Worm (Caenorhabditis elegans) whole organism, L1 larva: ENCODE measurements around the gene srh-147.
A peak's percentile ranks its signal among the peaks of the same experiment; 100 is the strongest.
"Not testable (repeated sequence)": the region's sequence is repeated elsewhere in the genome, so short reads cannot be mapped to it uniquely, and the experiment has no call there.

ENCODE experiments used
- F16B12.6 ChIP-seq: fragments of 150-350 bp; optimal IDR thresholded peaks from 2 replicates; lab custom pipeline; 2014; ENCODE audit warnings: missing biosample characterization, missing genetic modification characterization
- aha-1 ChIP-seq: fragments of 150-350 bp; optimal IDR thresholded peaks from 2 replicates; lab custom pipeline; 2014; ENCODE audit warnings: missing biosample characterization, missing genetic modification characterization
- aly-2 ChIP-seq: fragments of 150-350 bp; optimal IDR thresholded peaks from 2 replicates; lab custom pipeline; 2014; ENCODE audit warnings: missing biosample characterization, missing genetic modification characterization
- blmp-1 ChIP-seq: fragments of 150-350 bp; optimal IDR thresholded peaks from 2 replicates; lab custom pipeline; 2014; ENCODE audit warnings: missing biosample characterization, missing genetic modification characterization
- ceh-63 ChIP-seq: fragments of 200-800 bp; sonication (Bioruptor generic); optimal IDR thresholded peaks from 2 replicates; lab custom pipeline; 2018; ENCODE audit warnings: mild to moderate bottlenecking, missing genetic modification characterization, missing compliant biosample characterization
- ceh-88 ChIP-seq: fragments of 200-800 bp; sonication (Bioruptor generic); IDR thresholded peaks from 2 replicates; pipeline ENCODE4 v1.3.6; 2022; ENCODE audit warnings: missing genetic modification characterization, missing compliant biosample characterization
- efl-1 ChIP-seq, 4 experiments: fragments of 150-350 bp; optimal IDR thresholded peaks in 3 of 4; peaks in 1 of 4; 1 replicate in 1 of 4; 2 replicates in 3 of 4; lab custom pipeline; 2014; ENCODE audit warnings: missing biosample characterization in 2 of 4, missing genetic modification characterization in 2 of 4, missing genetic modification reagents in 2 of 4
- efl-3 ChIP-seq: fragments of 200-800 bp; sonication (Bioruptor generic); optimal IDR thresholded peaks from 2 replicates; lab custom pipeline; 2018; ENCODE audit warnings: mild to moderate bottlenecking, missing genetic modification characterization, missing compliant biosample characterization
- egl-13 ChIP-seq: sonication (generic microtip); optimal IDR thresholded peaks from 2 replicates; lab custom pipeline; 2016; ENCODE audit warnings: missing genotype, missing genetic modification reagents, missing genetic modification characterization, missing compliant biosample characterization
- egl-27 ChIP-seq, 2 experiments: fragments of 150-350 bp in 1 of 2; sonication (generic microtip); optimal IDR thresholded peaks; 3 replicates each; lab custom pipeline; 2017 to 2018; ENCODE audit warnings: missing biosample characterization in 2 of 2, missing genetic modification characterization in 2 of 2, missing genetic modification reagents in 2 of 2
- elt-3 ChIP-seq, 6 experiments: fragments of 150-350 bp in 1 of 6; sonication (generic microtip); optimal IDR thresholded peaks; 2 replicates each; lab custom pipeline; 2017 to 2018; ENCODE audit warnings: missing biosample characterization in 6 of 6, missing genetic modification characterization in 6 of 6, inconsistent platforms in 1 of 6
- fkh-4 ChIP-seq: sonication (generic microtip); optimal IDR thresholded peaks from 2 replicates; lab custom pipeline; 2016; ENCODE audit warnings: missing compliant biosample characterization, missing genetic modification characterization, borderline replicate concordance
- fkh-8 ChIP-seq: sonication (generic microtip); optimal IDR thresholded peaks from 2 replicates; lab custom pipeline; 2016; ENCODE audit warnings: mild to moderate bottlenecking, missing genetic modification characterization, missing compliant biosample characterization
- irx-1 ChIP-seq: sonication (generic microtip); optimal IDR thresholded peaks from 2 replicates; lab custom pipeline; 2016; ENCODE audit warnings: missing genetic modification characterization, missing compliant biosample characterization
- isw-1 ChIP-seq: fragments of 200-800 bp; sonication (Bioruptor generic); IDR thresholded peaks from 2 replicates; pipeline ENCODE4 v1.3.6; 2022; ENCODE audit warnings: missing genetic modification characterization, missing compliant biosample characterization
- lin-13 ChIP-seq: fragments of 150-350 bp; optimal IDR thresholded peaks from 2 replicates; lab custom pipeline; 2014; ENCODE audit warnings: missing biosample characterization, missing genetic modification reagents, missing genetic modification characterization
- lin-35 ChIP-seq, 2 experiments: fragments of 150-350 bp; optimal IDR thresholded peaks; 2 replicates each; lab custom pipeline; 2014; ENCODE audit warnings: missing biosample characterization in 2 of 2, missing genetic modification characterization in 2 of 2, missing genetic modification reagents in 2 of 2
- lir-3 ChIP-seq: sonication (generic microtip); optimal IDR thresholded peaks from 2 replicates; lab custom pipeline; 2016; ENCODE audit warnings: mild to moderate bottlenecking, missing genetic modification characterization, moderate library complexity, missing compliant biosample characterization; ENCODE audit not compliant: poor library complexity
- lsy-2 ChIP-seq, 2 experiments: fragments of 150-350 bp; optimal IDR thresholded peaks; 2 replicates each; lab custom pipeline; 2014; ENCODE audit warnings: missing biosample characterization in 2 of 2, missing genetic modification characterization in 2 of 2
- mab-9 ChIP-seq: fragments of 200-800 bp; sonication (Bioruptor generic); IDR thresholded peaks from 2 replicates; pipeline ENCODE4 v1.3.6; 2022; ENCODE audit warnings: missing genetic modification reagents, missing genetic modification characterization, missing compliant biosample characterization
- mef-2 ChIP-seq: fragments of 150-350 bp; optimal IDR thresholded peaks from 2 replicates; lab custom pipeline; 2014; ENCODE audit warnings: missing biosample characterization, missing genetic modification characterization
- mep-1 ChIP-seq: fragments of 150-350 bp; optimal IDR thresholded peaks from 2 replicates; lab custom pipeline; 2014; ENCODE audit warnings: missing biosample characterization, missing genetic modification characterization
- nhr-12 ChIP-seq: sonication (generic microtip); optimal IDR thresholded peaks from 2 replicates; lab custom pipeline; 2017; ENCODE audit warnings: missing biosample characterization, missing genetic modification characterization
- nhr-19 ChIP-seq: fragments of 200-800 bp; sonication (Bioruptor generic); conservative IDR thresholded peaks from 2 replicates; pipeline ENCODE4 v1.3.6; 2022; ENCODE audit warnings: missing genetic modification characterization, missing compliant biosample characterization
- nhr-20 ChIP-seq: sonication (generic microtip); optimal IDR thresholded peaks from 2 replicates; lab custom pipeline; 2016; ENCODE audit warnings: mild to moderate bottlenecking, missing genetic modification characterization, missing compliant biosample characterization
- nhr-71 ChIP-seq: sonication (generic microtip); optimal IDR thresholded peaks from 2 replicates; lab custom pipeline; 2016; ENCODE audit warnings: mild to moderate bottlenecking, missing genetic modification characterization, moderate library complexity, missing compliant biosample characterization
- nhr-84 ChIP-seq: sonication (generic microtip); optimal IDR thresholded peaks from 2 replicates; lab custom pipeline; 2017; ENCODE audit warnings: missing biosample characterization, missing genetic modification characterization
- nhr-85 ChIP-seq: sonication (generic microtip); peaks from one replicate; lab custom pipeline; 2016; ENCODE audit warnings: missing genetic modification characterization, inconsistent platforms, missing compliant biosample characterization
- pax-3 ChIP-seq: fragments of 200-800 bp; sonication (Bioruptor generic); optimal IDR thresholded peaks from 2 replicates; lab custom pipeline; 2018; ENCODE audit warnings: mild to moderate bottlenecking, missing genetic modification characterization, moderate library complexity, missing compliant biosample characterization
- pqm-1 ChIP-seq: sonication (generic microtip); optimal IDR thresholded peaks from 3 replicates; lab custom pipeline; 2017; ENCODE audit warnings: missing biosample characterization, missing genetic modification characterization
- rnt-1 ChIP-seq: sonication (generic microtip); optimal IDR thresholded peaks from 2 replicates; lab custom pipeline; 2016; ENCODE audit warnings: mild to moderate bottlenecking, missing genetic modification characterization, moderate library complexity, missing compliant biosample characterization
- snpc-4 ChIP-seq: fragments of 150-350 bp; optimal IDR thresholded peaks from 2 replicates; lab custom pipeline; 2014; ENCODE audit warnings: missing biosample characterization, missing genetic modification characterization
- snu-23 ChIP-seq: sonication (generic microtip); optimal IDR thresholded peaks from 2 replicates; lab custom pipeline; 2016; ENCODE audit warnings: missing genetic modification characterization, missing compliant biosample characterization
- sox-4 ChIP-seq: sonication (generic microtip); optimal IDR thresholded peaks from 2 replicates; lab custom pipeline; 2016; ENCODE audit warnings: missing genetic modification characterization, missing compliant biosample characterization
- sptf-1 ChIP-seq: fragments of 150-350 bp; optimal IDR thresholded peaks from 2 replicates; lab custom pipeline; 2014; ENCODE audit warnings: missing biosample characterization, missing genetic modification characterization
- swsn-7 ChIP-seq: sonication (generic microtip); optimal IDR thresholded peaks from 2 replicates; lab custom pipeline; 2016; ENCODE audit warnings: missing genetic modification characterization, missing compliant biosample characterization
- tbx-2 ChIP-seq: sonication (generic microtip); optimal IDR thresholded peaks from 2 replicates; lab custom pipeline; 2016; ENCODE audit warnings: missing genetic modification characterization, missing compliant biosample characterization
- zag-1 ChIP-seq: fragments of 150-350 bp; optimal IDR thresholded peaks from 2 replicates; lab custom pipeline; 2014; ENCODE audit warnings: missing biosample characterization, missing genetic modification characterization

Gene srh-147

DNA sequence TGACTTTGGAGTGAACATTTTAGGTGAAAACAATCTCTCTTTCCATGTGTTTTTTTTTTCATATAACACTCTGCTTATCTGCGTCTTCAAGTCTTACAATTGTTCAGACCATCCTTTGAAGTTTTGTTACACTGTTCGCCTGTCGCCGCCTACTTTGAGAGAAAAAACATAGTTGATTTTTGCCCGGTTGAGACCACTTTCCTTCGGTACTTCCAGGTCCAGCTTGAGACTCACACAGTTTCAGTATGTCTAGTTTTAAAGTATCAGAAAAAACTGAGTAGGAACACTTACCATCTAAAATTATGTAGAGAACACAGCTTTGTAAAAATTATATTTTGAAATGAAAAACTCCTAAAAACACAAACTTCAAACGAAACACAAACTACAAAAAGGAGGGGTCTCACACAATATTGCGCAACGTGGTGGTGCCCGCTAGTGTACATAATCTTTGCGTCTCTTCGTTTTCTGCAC lies 34.1 kb downstream of the srh-147 start, which contains the start of the genes fbxa-69 and F54B8.4:
Gene fbxa-69, minus strand, starts transcription at position 10 of the 471 bp plus-strand sequence.
Gene F54B8.4, plus strand, starts transcription at position 421 of the 471 bp plus-strand sequence.
- peak; percentile 31 for TF ChIP-seq nhr-85 (tag; lab: Kevin White, UChicago)
- no peak for TF ChIP-seq sptf-1 (tag; lab: Kevin White, UChicago)
- TF ChIP-seq lin-35 (GFP tag; optimal IDR thresholded peaks at IDR 0.05; lab: Kevin White, UChicago), result peak in 1 of 2 experiments; percentile 5
- TF ChIP-seq egl-13, result no peak
- no peak for TF ChIP-seq elt-3 (tag; optimal IDR thresholded peaks at IDR 0.05; lab: Kevin White, UChicago)
- TF ChIP-seq efl-1 (optimal IDR thresholded peaks at IDR 0.05; lab: Kevin White, UChicago), result no peak
- peak in 1 of 2 experiments; percentile 92 for TF ChIP-seq efl-1 (GFP tag; optimal IDR thresholded peaks at IDR 0.05 in 1 of 2; lab: Kevin White, UChicago)
- no peak for TF ChIP-seq nhr-20 (tag; lab: Kevin White, UChicago)
- TF ChIP-seq blmp-1 (tag; lab: Kevin White, UChicago), result peak; percentile 46
- no peak for TF ChIP-seq pax-3 (tag; lab: Kevin White, UChicago)
- TF ChIP-seq nhr-71, result no peak
- no peak for TF ChIP-seq aha-1
- no peak for TF ChIP-seq nhr-19 (GFP tag; lab: Robert Waterston, UW)
- TF ChIP-seq lsy-2 (tag; optimal IDR thresholded peaks at IDR 0.05; lab: Kevin White, UChicago), result no peak
- TF ChIP-seq, all 84 proteins: peak for 4

DNA sequence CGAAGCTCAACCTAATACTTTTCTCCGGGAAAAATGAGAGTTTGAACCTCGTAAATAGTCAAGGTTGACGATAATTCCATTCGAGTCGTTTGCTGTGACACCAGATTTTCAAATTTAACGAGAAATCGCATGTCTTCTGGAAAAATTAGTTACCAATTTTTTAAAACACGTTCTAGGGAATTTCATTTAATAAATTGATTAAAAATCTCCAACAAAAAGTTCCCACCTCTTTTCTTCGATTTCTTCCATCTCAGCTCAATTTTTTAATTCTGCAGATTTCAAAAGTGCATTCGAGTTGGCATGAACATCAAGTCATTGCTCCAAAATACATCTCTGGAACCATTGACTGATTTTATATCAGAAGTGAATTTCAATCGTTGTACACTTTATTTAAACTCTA lies 38.1 kb downstream of the srh-147 start, which contains the start of gene nhr-282:
Gene nhr-282, plus strand, starts transcription at position 301 of the 400 bp plus-strand sequence.
- TF ChIP-seq lin-13 (GFP tag; lab: Kevin White, UChicago); efl-3 (GFP tag; lab: Kevin White, UChicago); swsn-7: not testable (repeated sequence)

DNA sequence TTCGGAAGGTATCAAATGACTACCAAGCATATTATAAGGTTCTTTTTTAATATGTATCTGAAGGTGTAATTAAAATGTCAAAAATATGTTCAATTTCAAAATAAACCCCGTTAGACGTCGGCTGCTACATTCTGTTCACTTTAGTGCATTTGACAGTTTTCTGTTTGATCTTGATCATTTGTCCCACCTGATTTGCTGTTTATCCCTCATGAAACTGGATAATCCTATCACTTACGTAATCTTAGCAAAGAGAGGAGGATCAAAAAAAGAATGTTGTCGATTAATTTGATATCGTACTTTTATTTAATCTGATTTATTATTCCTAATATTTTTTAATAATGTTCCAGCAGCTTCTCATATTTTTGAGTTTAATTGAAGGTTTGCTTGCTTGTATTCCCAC lies 39.7 kb downstream of the srh-147 start, which contains the start of gene F54B8.1:
Gene F54B8.1, plus strand, starts transcription at position 301 of the 400 bp plus-strand sequence.
- no peak for TF ChIP-seq mab-9
- no peak for TF ChIP-seq tbx-2 (tag; lab: Kevin White, UChicago)
- no peak for TF ChIP-seq efl-3 (GFP tag; lab: Kevin White, UChicago)
- TF ChIP-seq aly-2, result no peak
- TF ChIP-seq sox-4 (tag; lab: Kevin White, UChicago), result no peak
- no peak for TF ChIP-seq mep-1 (tag; lab: Kevin White, UChicago)
- TF ChIP-seq zag-1 (tag; lab: Kevin White, UChicago), result no peak
- no peak for TF ChIP-seq isw-1 (GFP tag; lab: Robert Waterston, UW)
- no peak for TF ChIP-seq nhr-71
- TF ChIP-seq mef-2 (tag; lab: Kevin White, UChicago), result no peak
- no peak for TF ChIP-seq nhr-84 (tag; lab: Kevin White, UChicago)
- no peak for TF ChIP-seq rnt-1 (tag; lab: Kevin White, UChicago)
- TF ChIP-seq lir-3 (tag; lab: Kevin White, UChicago), result no peak
- no peak for TF ChIP-seq snpc-4 (tag; lab: Kevin White, UChicago)
- no peak for TF ChIP-seq fkh-4 (tag; lab: Kevin White, UChicago)
- no peak for TF ChIP-seq ceh-88 (GFP tag; lab: Robert Waterston, UW)

- TF ChIP-seq pqm-1 (tag; lab: Kevin White, UChicago) (no peak), irx-1 (tag; lab: Kevin White, UChicago) (no peak), efl-1 (optimal IDR thresholded peaks at IDR 0.05; lab: Kevin White, UChicago) (no peak), efl-1 (GFP tag; optimal IDR thresholded peaks at IDR 0.05 in 1 of 2; lab: Kevin White, UChicago) (no peak), ceh-63 (GFP tag; lab: Kevin White, UChicago) (no peak), blmp-1 (tag; lab: Kevin White, UChicago) (no peak), nhr-12 (tag; lab: Kevin White, UChicago) (no peak), nhr-84 (tag; lab: Kevin White, UChicago) (no peak), snu-23 (no peak), egl-27 (tag; optimal IDR thresholded peaks at IDR 0.05; lab: Kevin White, UChicago) (no peak), nhr-85 (tag; lab: Kevin White, UChicago) (no peak), sptf-1 (tag; lab: Kevin White, UChicago) (no peak), mep-1 (tag; lab: Kevin White, UChicago) (no peak), nhr-20 (tag; lab: Kevin White, UChicago) (no peak), fkh-8 (no peak), F16B12.6 (tag; lab: Kevin White, UChicago) (no peak)
Measured at ce11 chrV:15809543-15809942, 40.6 kb downstream of the srh-147 start, which contains the start of gene srsx-36. Gene srsx-36, minus strand, starts transcription at chrV:15809643.
